Fruit fly (Drosophila melanogaster) whole organism, pupa: ENCODE measurements around the gene PGS1.

ENCODE experiments used
- CG10348 ChIP-seq: fragments of 200-800 bp; sonication (Bioruptor generic); IDR thresholded peaks from 2 replicates; pipeline ENCODE4 v1.3.6; 2022; ENCODE audit warnings: missing biosample characterization, missing genetic modification characterization
- CG12605 ChIP-seq: fragments of 200-800 bp; sonication (Bioruptor generic); IDR thresholded peaks from 2 replicates; pipeline ENCODE4 v1.3.6; 2022; ENCODE audit warnings: missing biosample characterization, missing genetic modification characterization
- CG13204 ChIP-seq: fragments of 200-800 bp; sonication (Bioruptor generic); optimal IDR thresholded peaks from 2 replicates; lab custom pipeline; 2018; ENCODE audit warnings: missing biosample characterization, mild to moderate bottlenecking, missing genetic modification characterization, moderate library complexity
- CG14655 ChIP-seq: fragments of 200-800 bp; sonication (Bioruptor generic); optimal IDR thresholded peaks from 3 replicates; lab custom pipeline; 2017; ENCODE audit warnings: mild to moderate bottlenecking, missing biosample characterization, missing genetic modification reagents, missing genetic modification characterization
- CG15710 ChIP-seq: fragments of 200-800 bp; sonication (Bioruptor generic); optimal IDR thresholded peaks from 2 replicates; lab custom pipeline; 2018; ENCODE audit warnings: missing biosample characterization, mild to moderate bottlenecking, missing genetic modification characterization, moderate library complexity
- CG17806 ChIP-seq: fragments of 200-800 bp; sonication (Bioruptor generic); optimal IDR thresholded peaks from 2 replicates; lab custom pipeline; 2018; ENCODE audit warnings: missing biosample characterization, mild to moderate bottlenecking, missing genetic modification characterization, moderate library complexity
- CG32121 ChIP-seq: fragments of 200-800 bp; sonication (Bioruptor generic); IDR thresholded peaks from 2 replicates; pipeline ENCODE4 v1.3.6; 2022; ENCODE audit warnings: missing biosample characterization, missing genetic modification characterization
- CG34367 ChIP-seq: fragments of 200-800 bp; sonication (Bioruptor generic); optimal IDR thresholded peaks from 2 replicates; lab custom pipeline; 2018; ENCODE audit warnings: missing biosample characterization, mild to moderate bottlenecking, missing genetic modification characterization
- CG4496 ChIP-seq: fragments of 200-800 bp; sonication (Bioruptor generic); IDR thresholded peaks from 3 replicates; pipeline ENCODE4 v1.3.6; 2022; ENCODE audit warnings: missing biosample characterization, missing genetic modification characterization
- CG8159 ChIP-seq: fragments of 200-800 bp; sonication (Bioruptor generic); optimal IDR thresholded peaks from 3 replicates; lab custom pipeline; 2018; ENCODE audit warnings: missing biosample characterization, mild to moderate bottlenecking, missing genetic modification characterization, moderate library complexity
- CG8301 ChIP-seq: fragments of 200-800 bp; sonication (Bioruptor generic); optimal IDR thresholded peaks from 2 replicates; lab custom pipeline; 2018; ENCODE audit warnings: missing biosample characterization, mild to moderate bottlenecking, missing genetic modification characterization
- CG9948 ChIP-seq: fragments of 200-800 bp; sonication (Bioruptor generic); optimal IDR thresholded peaks from 2 replicates; lab custom pipeline; 2018; ENCODE audit warnings: missing biosample characterization, mild to moderate bottlenecking, missing genetic modification characterization, moderate library complexity
- D1 ChIP-seq: fragments of 200-800 bp; sonication (Bioruptor generic); optimal IDR thresholded peaks from 2 replicates; lab custom pipeline; 2018; ENCODE audit warnings: missing biosample characterization, mild to moderate bottlenecking, missing genetic modification characterization, moderate library complexity
- EcR ChIP-seq: fragments of 200-800 bp; sonication (Bioruptor generic); optimal IDR thresholded peaks from 3 replicates; lab custom pipeline; 2019; ENCODE audit warnings: missing biosample characterization, missing genetic modification characterization, mild to moderate bottlenecking, moderate library complexity, missing genetic modification reagents
- Ets98B ChIP-seq: fragments of 200-800 bp; sonication (Bioruptor generic); IDR thresholded peaks from 2 replicates; pipeline ENCODE4 v1.3.6; 2022; ENCODE audit warnings: missing biosample characterization, missing genetic modification characterization
- Pif1A ChIP-seq: fragments of 200-800 bp; sonication (Bioruptor generic); optimal IDR thresholded peaks from 3 replicates; lab custom pipeline; 2016; ENCODE audit warnings: missing biosample characterization, missing genetic modification characterization
- Pif1B ChIP-seq: fragments of 200-800 bp; sonication (Bioruptor generic); optimal IDR thresholded peaks from 3 replicates; lab custom pipeline; 2016; ENCODE audit warnings: missing biosample characterization, missing genetic modification characterization
- Snoo ChIP-seq: fragments of 200-800 bp; sonication (Bioruptor generic); optimal IDR thresholded peaks from 3 replicates; lab custom pipeline; 2017; ENCODE audit warnings: missing biosample characterization, mild to moderate bottlenecking, missing genetic modification characterization, inconsistent platforms
- fd96Ca ChIP-seq: fragments of 200-800 bp; sonication (Bioruptor generic); IDR thresholded peaks from 3 replicates; pipeline ENCODE4 v1.3.6; 2022; ENCODE audit warnings: missing biosample characterization, missing genetic modification characterization
- gl ChIP-seq: fragments of 200-800 bp; sonication (Bioruptor generic); optimal IDR thresholded peaks from 2 replicates; lab custom pipeline; 2018; ENCODE audit warnings: missing biosample characterization, mild to moderate bottlenecking, missing genetic modification characterization
- rn ChIP-seq: fragments of 200-800 bp; sonication (Bioruptor generic); IDR thresholded peaks from 2 replicates; pipeline ENCODE4 v1.3.6; 2022; ENCODE audit warnings: missing biosample characterization, missing genetic modification characterization

The PGS1 gene

dm6 chr3R:18749786-18750185, 3.9 kb upstream of the PGS1 start:
- TF ChIP-seq EcR (GFP tag; lab: Kevin White, UChicago) (no peak), Snoo (tag; lab: Kevin White, UChicago) (no peak), CG9948 (tag; lab: Kevin White, UChicago) (no peak), CG8301 (tag; lab: Kevin White, UChicago) (no peak), CG12605 (no peak), CG10348 (GFP tag; lab: Robert Waterston, UW) (no peak), CG34367 (tag; lab: Kevin White, UChicago) (no peak), CG17806 (tag; lab: Kevin White, UChicago) (no peak), gl (tag; lab: Kevin White, UChicago) (no peak), CG15710 (tag; lab: Kevin White, UChicago) (no peak)

- TF ChIP-seq Pif1B (GFP tag; lab: Kevin White, UChicago) (no peak), CG34367 (tag; lab: Kevin White, UChicago) (no peak), CG13204 (GFP tag; lab: Kevin White, UChicago) (no peak)
Observed at dm6 chr3R:18748087-18748486, 2.2 kb upstream of the PGS1 start.

- TF ChIP-seq Pif1B (GFP tag; lab: Kevin White, UChicago) (peak; percentile 43), Ets98B (GFP tag; lab: Robert Waterston, UW) (no peak), CG13204 (GFP tag; lab: Kevin White, UChicago) (no peak), CG12605 (peak; percentile 35; the same call in 1 of the 2 replicates), CG17806 (tag; lab: Kevin White, UChicago) (peak; percentile 9), Pif1A (GFP tag; lab: Kevin White, UChicago) (no peak), CG34367 (tag; lab: Kevin White, UChicago) (peak; percentile 26), Snoo (tag; lab: Kevin White, UChicago) (peak; percentile 38), CG8159 (tag; lab: Kevin White, UChicago) (peak; percentile 91), CG32121 (GFP tag; lab: Robert Waterston, UW) (peak; percentile 11; the same call in 1 of the 2 replicates), CG15710 (tag; lab: Kevin White, UChicago) (peak; percentile 45), gl (tag; lab: Kevin White, UChicago) (peak; percentile 64)
Observed at dm6 chr3R:18743270-18743922, 2.4 kb downstream of the PGS1 start, which contains the start of gene Mekk1. Gene Mekk1, minus strand, starts transcription at chr3R:18743594.

- TF ChIP-seq D1 (tag; lab: Kevin White, UChicago) (peak; percentile 37), CG8159 (tag; lab: Kevin White, UChicago) (no peak), Ets98B (GFP tag; lab: Robert Waterston, UW) (peak; percentile 44), CG13204 (GFP tag; lab: Kevin White, UChicago) (peak; percentile 62), CG8301 (tag; lab: Kevin White, UChicago) (peak; percentile 56), rn (GFP tag; lab: Robert Waterston, UW) (peak; percentile 34; the same call in 1 of the 2 replicates), CG32121 (GFP tag; lab: Robert Waterston, UW) (peak; percentile 19; the same call in 1 of the 2 replicates), Pif1B (GFP tag; lab: Kevin White, UChicago) (peak; percentile 57), CG9948 (tag; lab: Kevin White, UChicago) (no peak), CG4496 (peak; percentile 62; the same call in 2 of the 3 replicates), CG17806 (tag; lab: Kevin White, UChicago) (peak; percentile 30), fd96Ca (no peak), CG15710 (tag; lab: Kevin White, UChicago) (no peak), CG12605 (no peak), CG34367 (tag; lab: Kevin White, UChicago) (no peak), EcR (GFP tag; lab: Kevin White, UChicago) (no peak), Pif1A (GFP tag; lab: Kevin White, UChicago) (peak; percentile 46), CG10348 (GFP tag; lab: Robert Waterston, UW) (no peak), CG14655 (GFP tag; lab: Kevin White, UChicago) (peak; percentile 71), gl (tag; lab: Kevin White, UChicago) (no peak), Snoo (tag; lab: Kevin White, UChicago) (no peak)
- TF ChIP-seq, all 21 proteins: peak for 11
Observed at dm6 chr3R:18742358-18743269, 3.2 kb downstream of the PGS1 start.

- no peak for TF ChIP-seq CG14655 (GFP tag; lab: Kevin White, UChicago)
- TF ChIP-seq gl (tag; lab: Kevin White, UChicago), result no peak
- no peak for TF ChIP-seq CG8301 (tag; lab: Kevin White, UChicago)
- TF ChIP-seq CG17806 (tag; lab: Kevin White, UChicago), result no peak
- no peak for TF ChIP-seq CG10348 (GFP tag; lab: Robert Waterston, UW)
- no peak for TF ChIP-seq Snoo (tag; lab: Kevin White, UChicago)
- TF ChIP-seq CG4496, result no peak
- TF ChIP-seq CG12605, result no peak
Observed at dm6 chr3R:18741844-18742187, 4.0 kb downstream of the PGS1 start.
